Worm (Caenorhabditis elegans) whole organism, L4 larva: ENCODE results near the gene mom-2.

ENCODE experiments used
- D1046.2 ChIP-seq: fragments of 200-800 bp; sonication (Bioruptor generic); IDR thresholded peaks from 2 replicates; pipeline ENCODE4 v1.3.6; 2022; ENCODE audit warnings: missing genetic modification characterization, missing compliant biosample characterization
- F37D6.2 ChIP-seq: sonication (generic microtip); optimal IDR thresholded peaks from 2 replicates; lab custom pipeline; 2016; ENCODE audit warnings: mild to moderate bottlenecking, missing genetic modification characterization, missing compliant biosample characterization
- F49E8.2 ChIP-seq: sonication (generic microtip); optimal IDR thresholded peaks from 2 replicates; lab custom pipeline; 2016; ENCODE audit warnings: missing compliant biosample characterization, mild to moderate bottlenecking, missing genetic modification characterization, borderline replicate concordance
- T26A8.4 ChIP-seq: fragments of 200-800 bp; sonication (Bioruptor generic); IDR thresholded peaks from 2 replicates; pipeline ENCODE4 v1.3.6; 2022; ENCODE audit warnings: missing genetic modification characterization, missing compliant biosample characterization
- aha-1 ChIP-seq: fragments of 150-350 bp; peaks from one replicate; lab custom pipeline; 2014; ENCODE audit warnings: missing biosample characterization, missing genetic modification characterization
- aly-2 ChIP-seq: sonication (generic microtip); optimal IDR thresholded peaks from 2 replicates; lab custom pipeline; 2018; ENCODE audit warnings: missing biosample characterization, missing genetic modification characterization
- ceh-20 ChIP-seq: fragments of 200-800 bp; sonication (Bioruptor generic); IDR thresholded peaks from 2 replicates; pipeline ENCODE4 v1.3.6; 2022; ENCODE audit warnings: missing genetic modification reagents, missing genetic modification characterization, missing compliant biosample characterization
- ceh-32 ChIP-seq: sonication (generic microtip); optimal IDR thresholded peaks from 2 replicates; lab custom pipeline; 2016; ENCODE audit warnings: mild to moderate bottlenecking, missing genetic modification characterization, missing compliant biosample characterization; ENCODE audit not compliant: poor library complexity
- daf-12 ChIP-seq: fragments of 150-350 bp; optimal IDR thresholded peaks from 2 replicates; lab custom pipeline; 2014; ENCODE audit warnings: missing biosample characterization, missing genetic modification reagents, missing genetic modification characterization
- daf-16 ChIP-seq, 3 experiments: sonication (generic microtip); optimal IDR thresholded peaks; 2 replicates each; lab custom pipeline; 2016 to 2017; ENCODE audit warnings: missing genetic modification characterization in 3 of 3, missing genetic modification reagents in 3 of 3, mild to moderate bottlenecking in 2 of 3, missing compliant biosample characterization in 2 of 3, missing biosample characterization in 1 of 3, moderate library complexity in 1 of 3
- dmd-6 ChIP-seq: fragments of 200-800 bp; sonication (Bioruptor generic); IDR thresholded peaks from 2 replicates; pipeline ENCODE4 v1.3.6; 2022; ENCODE audit warnings: missing genetic modification reagents, missing genetic modification characterization, missing compliant biosample characterization
- fkh-10 ChIP-seq: fragments of 150-350 bp; optimal IDR thresholded peaks from 2 replicates; lab custom pipeline; 2014; ENCODE audit warnings: missing biosample characterization, missing genetic modification reagents, missing genetic modification characterization
- hif-1 ChIP-seq, 2 experiments: sonication (generic microtip); optimal IDR thresholded peaks; 2 replicates each; lab custom pipeline; 2016 to 2017; ENCODE audit warnings: missing compliant biosample characterization in 2 of 2, missing genetic modification characterization in 2 of 2, missing genetic modification reagents in 2 of 2, missing genotype in 2 of 2, mild to moderate bottlenecking in 1 of 2
- hlh-11 ChIP-seq: fragments of 200-800 bp; sonication (Bioruptor generic); optimal IDR thresholded peaks from 2 replicates; lab custom pipeline; 2018; ENCODE audit warnings: mild to moderate bottlenecking, missing genetic modification characterization, missing compliant biosample characterization
- lin-1 ChIP-seq: fragments of 200-800 bp; sonication (Bioruptor generic); IDR thresholded peaks from 2 replicates; pipeline ENCODE4 v1.3.6; 2022; ENCODE audit warnings: missing genetic modification reagents, missing genetic modification characterization, missing compliant biosample characterization
- lin-15B ChIP-seq: fragments of 150-350 bp; sonication (generic microtip); optimal IDR thresholded peaks from 3 replicates; lab custom pipeline; 2014; ENCODE audit warnings: missing biosample characterization, missing genetic modification characterization
- madf-5 ChIP-seq, 2 experiments: fragments of 200-800 bp; sonication (Bioruptor generic); IDR thresholded peaks; 2 replicates each; pipeline ENCODE4 v1.3.6; 2022; ENCODE audit warnings: missing compliant biosample characterization in 2 of 2, missing genetic modification characterization in 2 of 2
- mdt-29 ChIP-seq: fragments of 200-800 bp; sonication (Bioruptor generic); IDR thresholded peaks from 2 replicates; pipeline ENCODE4 v1.3.6; 2022; ENCODE audit warnings: missing genetic modification reagents, missing genetic modification characterization, missing compliant biosample characterization
- nhr-10 ChIP-seq: fragments of 150-350 bp; optimal IDR thresholded peaks from 2 replicates; lab custom pipeline; 2014; ENCODE audit warnings: missing biosample characterization, missing genetic modification characterization
- nhr-102 ChIP-seq: sonication (generic microtip); optimal IDR thresholded peaks from 2 replicates; lab custom pipeline; 2016; ENCODE audit warnings: mild to moderate bottlenecking, missing genetic modification characterization, moderate library complexity, missing compliant biosample characterization
- nhr-111 ChIP-seq: fragments of 200-800 bp; sonication (Bioruptor generic); optimal IDR thresholded peaks from 2 replicates; lab custom pipeline; 2018; ENCODE audit warnings: mild to moderate bottlenecking, missing genetic modification characterization, missing compliant biosample characterization
- nhr-28 ChIP-seq: fragments of 150-350 bp; optimal IDR thresholded peaks from 2 replicates; lab custom pipeline; 2014; ENCODE audit warnings: missing biosample characterization, missing genetic modification characterization
- nhr-41 ChIP-seq: fragments of 200-800 bp; sonication (Bioruptor generic); IDR thresholded peaks from 2 replicates; pipeline ENCODE4 v1.3.6; 2022; ENCODE audit warnings: missing genetic modification reagents, missing genetic modification characterization, missing compliant biosample characterization
- nhr-42 ChIP-seq: fragments of 200-800 bp; sonication (Bioruptor generic); IDR thresholded peaks from 2 replicates; pipeline ENCODE4 v1.3.6; 2022; ENCODE audit warnings: missing genetic modification characterization, missing compliant biosample characterization
- nhr-48 ChIP-seq: sonication (generic microtip); optimal IDR thresholded peaks from 2 replicates; lab custom pipeline; 2016; ENCODE audit warnings: mild to moderate bottlenecking, missing genetic modification characterization, missing compliant biosample characterization
- nhr-6 ChIP-seq: fragments of 150-350 bp; optimal IDR thresholded peaks from 2 replicates; lab custom pipeline; 2014; ENCODE audit warnings: missing biosample characterization, missing genetic modification characterization
- pha-4 ChIP-seq, 2 experiments: fragments of 150-350 bp in 1 of 2; fragments of 200-800 bp in 1 of 2; sonication (Bioruptor generic) in 1 of 2; IDR thresholded peaks in 1 of 2; optimal IDR thresholded peaks in 1 of 2; 2 replicates each; pipeline versions ENCODE4 v1.3.6 to Lab custom; 2014 to 2022; ENCODE audit warnings: missing genetic modification characterization in 2 of 2, missing genetic modification reagents in 2 of 2, missing biosample characterization in 1 of 2, missing compliant biosample characterization in 1 of 2
- php-3 ChIP-seq: fragments of 200-800 bp; sonication (Bioruptor generic); IDR thresholded peaks from 2 replicates; pipeline ENCODE4 v1.3.6; 2022; ENCODE audit warnings: missing genetic modification reagents, missing genetic modification characterization, missing compliant biosample characterization
- pqm-1 ChIP-seq: sonication (generic microtip); optimal IDR thresholded peaks from 2 replicates; lab custom pipeline; 2017; ENCODE audit warnings: missing biosample characterization, missing genetic modification characterization
- skn-1 ChIP-seq: fragments of 150-350 bp; optimal IDR thresholded peaks from 2 replicates; lab custom pipeline; 2014; ENCODE audit warnings: missing biosample characterization, missing genetic modification characterization
- unc-62 ChIP-seq, 3 experiments: fragments of 150-350 bp in 1 of 3; sonication (generic microtip); optimal IDR thresholded peaks in 2 of 3; peaks in 1 of 3; 1 replicate in 1 of 3; 2 replicates in 2 of 3; lab custom pipeline; 2014 to 2017; ENCODE audit warnings: missing biosample characterization in 3 of 3, missing genetic modification characterization in 3 of 3, missing genetic modification reagents in 3 of 3, missing genotype in 1 of 3
- vab-7 ChIP-seq: fragments of 200-800 bp; sonication (Bioruptor generic); IDR thresholded peaks from 2 replicates; pipeline ENCODE4 v1.3.6; 2022; ENCODE audit warnings: missing genetic modification reagents, missing genetic modification characterization, missing compliant biosample characterization
- zip-11 ChIP-seq: fragments of 200-800 bp; sonication (Bioruptor generic); IDR thresholded peaks from 2 replicates; pipeline ENCODE4 v1.3.6; 2022; ENCODE audit warnings: missing genetic modification characterization, missing compliant biosample characterization
- ztf-7 ChIP-seq: fragments of 150-350 bp; optimal IDR thresholded peaks from 2 replicates; lab custom pipeline; 2014; ENCODE audit warnings: missing biosample characterization, missing genetic modification characterization

mom-2 gene

DNA sequence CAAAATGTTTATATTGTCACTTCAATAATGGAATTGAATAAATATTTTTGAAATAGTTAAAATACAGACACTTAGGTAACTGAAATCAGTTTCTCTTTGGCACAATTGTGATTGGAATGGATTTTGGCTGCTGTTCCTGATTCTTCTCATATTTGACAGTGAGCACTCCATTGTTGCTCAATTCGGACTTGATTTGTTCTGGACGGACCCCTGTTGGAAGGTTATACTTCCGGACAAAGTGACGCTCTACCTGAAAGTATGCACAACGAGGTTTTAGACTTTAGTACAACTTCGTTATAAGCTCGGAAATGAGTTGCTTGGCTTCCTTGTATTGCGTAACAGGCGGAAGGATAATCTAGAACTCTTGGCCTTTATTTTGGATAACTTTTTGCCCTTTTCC is 29.0 kb downstream of the mom-2 start (continued):
- no peak for TF ChIP-seq nhr-10 (tag; lab: Kevin White, UChicago)
- TF ChIP-seq F49E8.2 (tag; lab: Kevin White, UChicago): no peak
- TF ChIP-seq dmd-6: no peak
- TF ChIP-seq nhr-6 (tag; lab: Kevin White, UChicago): no peak
- no peak for TF ChIP-seq nhr-102
- TF ChIP-seq lin-15B (tag; lab: Kevin White, UChicago): no peak
- TF ChIP-seq zip-11 (GFP tag; lab: Robert Waterston, UW): no peak
- no peak for TF ChIP-seq daf-12 (tag; lab: Kevin White, UChicago)
- no peak for TF ChIP-seq T26A8.4
- TF ChIP-seq nhr-41 (GFP tag; lab: Robert Waterston, UW): no peak
- no peak for TF ChIP-seq F37D6.2 (tag; lab: Kevin White, UChicago)
- no peak for TF ChIP-seq ztf-7 (tag; lab: Kevin White, UChicago)
- no peak for TF ChIP-seq fkh-10 (GFP tag; lab: Kevin White, UChicago)
- 0 out of 2 replicates have a peak, but pooled peaks have one; percentile 41 for TF ChIP-seq php-3 (GFP tag; lab: Robert Waterston, UW)
- no peak for TF ChIP-seq skn-1 (tag; lab: Kevin White, UChicago)
- no peak for TF ChIP-seq pqm-1 (tag; lab: Kevin White, UChicago)
- TF ChIP-seq aly-2 (tag; lab: Kevin White, UChicago): no peak
- TF ChIP-seq nhr-111 (GFP tag; lab: Kevin White, UChicago): no peak
- no peak for TF ChIP-seq nhr-42 (GFP tag; lab: Robert Waterston, UW)
- TF ChIP-seq D1046.2 (GFP tag; lab: Robert Waterston, UW): 0 out of 2 replicates have a peak, but pooled peaks have one; percentile 37
- TF ChIP-seq, all 104 proteins: peak for 5

DNA sequence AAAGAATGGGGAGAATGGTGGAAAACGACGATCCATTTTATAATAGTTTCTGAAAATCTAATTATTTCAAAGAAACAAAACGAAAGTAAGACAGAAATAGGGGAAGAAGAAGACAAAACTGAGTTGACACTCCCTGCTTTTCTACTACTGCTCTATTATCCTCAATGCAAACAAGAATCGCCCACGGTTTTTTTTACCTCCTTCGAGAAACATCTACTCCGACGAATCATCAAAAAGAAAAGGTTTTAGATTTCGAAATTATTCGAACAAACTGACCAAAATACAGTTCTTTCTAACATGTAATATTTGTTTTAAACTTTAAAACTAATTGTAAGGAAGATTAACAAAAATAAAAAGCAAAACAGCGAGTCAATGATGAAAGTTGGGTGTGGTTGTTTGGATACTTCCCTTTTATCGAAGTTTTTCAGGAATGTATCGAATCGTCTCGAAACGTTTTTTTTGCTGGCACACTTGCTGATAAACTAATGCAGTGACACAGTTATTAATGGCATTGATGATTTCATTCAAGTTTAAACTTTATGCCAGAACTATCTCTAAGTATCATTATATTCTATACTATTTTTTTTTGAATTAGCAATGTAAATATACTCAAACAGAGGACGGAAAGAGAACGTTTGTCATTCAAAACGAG is 30.2 kb downstream of the mom-2 start, which contains the start of gene hsp-17:
TSS of gene hsp-17 (minus strand) at position 51 of the 652 bp plus-strand sequence.
- TF ChIP-seq vab-7 (GFP tag; lab: Robert Waterston, UW) (no peak), pqm-1 (tag; lab: Kevin White, UChicago) (peak; percentile 16), daf-16 (GFP tag; optimal IDR thresholded peaks at IDR 0.05; lab: Kevin White, UChicago) (no peak), daf-16 (tag; optimal IDR thresholded peaks at IDR 0.05; lab: Kevin White, UChicago) (peak; percentile 68), D1046.2 (GFP tag; lab: Robert Waterston, UW) (no peak), dmd-6 (peak; percentile 27; the same call in 1 of the 2 replicates), hlh-11 (tag; lab: Kevin White, UChicago) (peak; percentile 24), mdt-29 (no peak), pha-4 (GFP tag; IDR thresholded peaks at IDR 0.05; lab: Robert Waterston, UW) (no peak), pha-4 (tag; optimal IDR thresholded peaks at IDR 0.05; lab: Kevin White, UChicago) (peak; percentile 52), nhr-28 (tag; lab: Kevin White, UChicago) (peak; percentile 15)

DNA sequence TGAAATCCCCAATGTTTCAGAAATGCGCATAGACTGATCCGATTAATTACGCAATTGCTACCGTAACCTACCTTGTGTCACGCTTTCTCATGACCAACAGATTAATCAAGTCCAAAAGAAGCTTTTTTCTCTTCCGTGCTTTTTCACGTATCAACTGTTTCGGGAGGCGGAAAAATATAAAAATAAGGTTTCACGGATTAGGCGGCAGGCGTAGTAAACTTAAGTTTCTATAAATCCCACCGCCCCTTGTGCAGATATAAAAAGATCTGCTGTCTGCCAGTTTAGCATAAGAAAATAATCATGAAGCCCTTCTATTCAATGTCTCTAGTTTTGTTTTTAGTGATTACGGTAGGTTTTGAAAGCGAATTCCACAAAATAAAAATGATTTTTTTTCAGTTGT is 31.3 kb downstream of the mom-2 start, which contains the start of gene gcy-7:
TSS of gene gcy-7 (plus strand) at position 301 of the 400 bp plus-strand sequence.
- TF ChIP-seq lin-15B (tag; lab: Kevin White, UChicago) (no peak), ceh-32 (tag; lab: Kevin White, UChicago) (no peak), nhr-48 (tag; lab: Kevin White, UChicago) (no peak), unc-62 (GFP tag; optimal IDR thresholded peaks at IDR 0.05 in 1 of 2; lab: Kevin White, UChicago) (peak in 1 of 2 experiments; percentile 58), unc-62 (tag; optimal IDR thresholded peaks at IDR 0.05; lab: Kevin White, UChicago) (no peak), lin-1 (GFP tag; lab: Robert Waterston, UW) (no peak), madf-5 (GFP tag; IDR thresholded peaks at IDR 0.05; lab: Robert Waterston, UW) (no peak)

DNA sequence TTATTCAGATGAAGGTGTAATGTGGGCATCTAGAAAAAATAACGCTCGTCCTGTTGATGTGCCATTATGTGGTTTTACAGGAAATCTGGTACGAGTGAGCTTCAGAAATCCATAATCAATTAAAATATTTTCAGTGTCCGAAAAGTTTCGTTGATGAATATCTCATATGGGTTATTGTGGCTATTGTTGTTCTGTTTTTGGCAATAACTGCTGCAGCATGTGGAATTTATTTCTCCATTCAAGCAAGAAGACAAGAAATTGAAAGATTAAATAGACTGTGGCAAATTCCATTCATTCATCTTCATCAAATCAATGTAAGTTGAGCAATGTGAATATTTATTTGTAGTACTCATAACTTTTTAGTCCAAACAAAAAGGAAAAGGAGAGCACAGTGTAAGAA is 33.5 kb downstream of the mom-2 start:
- peak; percentile 95 for TF ChIP-seq aha-1 (tag; lab: Kevin White, UChicago)
- TF ChIP-seq hif-1 (tag; optimal IDR thresholded peaks at IDR 0.05; lab: Kevin White, UChicago): no peak
- TF ChIP-seq skn-1 (tag; lab: Kevin White, UChicago): no peak
- no peak for TF ChIP-seq ceh-20 (GFP tag; lab: Robert Waterston, UW)
- TF ChIP-seq, all 104 proteins: peak for 1
